Fruit fly (Drosophila melanogaster): Measurements from ENCODE around the gene NijA.

NijA gene

dm6 chr3L:10678545-10679067 is 18.1 kb downstream of the NijA start (continued):
- TF ChIP-seq Ets65A (GFP tag) (peak; percentile 98), crol (GFP tag; IDR thresholded peaks at IDR 0.05) (peak; percentile 97), yki (optimal IDR thresholded peaks at IDR 0.05) (peak; percentile 42), her (GFP tag; optimal IDR thresholded peaks at IDR 0.05) (peak; percentile 84), Spps (tag; optimal IDR thresholded peaks at IDR 0.05) (peak; percentile 84), CG2129 (GFP tag; IDR thresholded peaks at IDR 0.05; ENCODE audit: partially characterized antibody) (no peak), CG7745 (tag; optimal IDR thresholded peaks at IDR 0.05) (peak; percentile 22), CG13894 (tag; optimal IDR thresholded peaks at IDR 0.05) (peak; percentile 93), CG2199 (GFP tag; IDR thresholded peaks at IDR 0.05) (peak; percentile 89; the same call in 1 of the 3 replicates), ranshi (GFP tag; IDR thresholded peaks at IDR 0.05) (peak; percentile 92), fd102C (GFP tag; optimal IDR thresholded peaks at IDR 0.05) (peak; percentile 76), CG7556 (GFP tag; optimal IDR thresholded peaks at IDR 0.05) (peak; percentile 99), gfzf (GFP tag; optimal IDR thresholded peaks at IDR 0.05) (no peak), grau (tag; optimal IDR thresholded peaks at IDR 0.05) (peak; percentile 95), pita (GFP tag; optimal IDR thresholded peaks at IDR 0.05) (no peak), CG9797 (GFP tag; optimal IDR thresholded peaks at IDR 0.05) (peak; percentile 42), CkIIα-i1 (GFP tag; IDR thresholded peaks at IDR 0.05) (0 out of 2 replicates have a peak, but pooled peaks have one; percentile 43), CG15011 (GFP tag; optimal IDR thresholded peaks at IDR 0.05) (peak; percentile 94), nmo (GFP tag; optimal IDR thresholded peaks at IDR 0.05) (peak; percentile 99), CG7987 (GFP tag; optimal IDR thresholded peaks at IDR 0.05) (peak; percentile 85), NFAT (GFP tag; IDR thresholded peaks at IDR 0.05) (peak; percentile 81), CG11247 (GFP tag; IDR thresholded peaks at IDR 0.05) (peak; percentile 83), pho (GFP tag; optimal IDR thresholded peaks at IDR 0.05) (peak; percentile 92), PHDP (tag; optimal IDR thresholded peaks at IDR 0.05) (peak; percentile 94), pan (optimal IDR thresholded peaks at IDR 0.05) (no peak), pan (GFP tag; optimal IDR thresholded peaks at IDR 0.05 in 1 of 2, IDR thresholded peaks at IDR 0.05 in 1 of 2) (peak in 1 of 2 experiments; percentile 94), CG15601 (tag; optimal IDR thresholded peaks at IDR 0.05) (peak; percentile 92), MESR4 (GFP tag; optimal IDR thresholded peaks at IDR 0.05) (peak; percentile 40), gem (tag; optimal IDR thresholded peaks at IDR 0.05) (peak; percentile 99), nerfin-1 (tag; optimal IDR thresholded peaks at IDR 0.05) (peak; percentile 93), CG30020 (tag; optimal IDR thresholded peaks at IDR 0.05) (peak; percentile 83), fru (optimal IDR thresholded peaks at IDR 0.05) (no peak), Lim3 (GFP tag; IDR thresholded peaks at IDR 0.05) (0 out of 2 replicates have a peak, but pooled peaks have one; percentile 54), CG9817 (tag; optimal IDR thresholded peaks at IDR 0.05) (peak; percentile 95), CG16863 (GFP tag; optimal IDR thresholded peaks at IDR 0.05) (peak; percentile 87)

DNA sequence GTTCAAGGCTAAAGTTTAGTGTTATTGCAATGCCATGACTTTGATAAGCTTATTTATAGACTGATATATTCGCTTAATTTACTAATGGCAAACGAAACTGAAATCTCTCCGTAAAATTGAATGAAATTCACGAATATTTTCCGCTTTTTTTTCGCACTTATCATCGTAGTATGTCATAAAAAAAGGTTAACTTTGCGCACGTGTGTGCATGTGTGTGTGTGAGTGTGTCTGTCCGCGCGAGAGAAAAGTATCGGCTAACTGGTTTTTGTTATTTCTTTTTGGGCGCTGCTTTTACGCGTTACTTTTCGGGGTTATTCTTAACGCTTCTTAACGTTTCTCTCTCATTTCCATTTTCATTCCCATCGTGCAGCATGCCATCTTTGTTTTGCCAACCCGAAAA is 18.9 kb downstream of the NijA start:
- TF ChIP-seq br (optimal IDR thresholded peaks at IDR 0.05), result no peak
- no peak for TF ChIP-seq Aef1 (GFP tag; IDR thresholded peaks at IDR 0.05)
- peak; percentile 33 for TF ChIP-seq CG12769 (tag; optimal IDR thresholded peaks at IDR 0.05)
- TF ChIP-seq CG15479 (GFP tag; optimal IDR thresholded peaks at IDR 0.05), result no peak
- peak; percentile 47 for TF ChIP-seq sqz (GFP tag; optimal IDR thresholded peaks at IDR 0.05)
- TF ChIP-seq abd-A (tag; optimal IDR thresholded peaks at IDR 0.05), result peak; percentile 22
- TF ChIP-seq cwo (GFP tag; optimal IDR thresholded peaks at IDR 0.05), result peak; percentile 42
- TF ChIP-seq cg (GFP tag; optimal IDR thresholded peaks at IDR 0.05), result peak; percentile 54
- peak; percentile 81; the same call in 1 of the 4 replicates for TF ChIP-seq chinmo (GFP tag; IDR thresholded peaks at IDR 0.05; ENCODE audit: partially characterized antibody)
- TF ChIP-seq CG13894 (tag; optimal IDR thresholded peaks at IDR 0.05), result peak; percentile 4
- TF ChIP-seq psq (GFP tag; optimal IDR thresholded peaks at IDR 0.05), result peak; percentile 9
- peak in 1 of 2 experiments; percentile 4 for TF ChIP-seq Trl (optimal IDR thresholded peaks at IDR 0.05)
- no peak for TF ChIP-seq Trl (GFP tag; optimal IDR thresholded peaks at IDR 0.05)
- peak; percentile 5 for TF ChIP-seq exex (tag; optimal IDR thresholded peaks at IDR 0.05)
- TF ChIP-seq jumu (GFP tag; optimal IDR thresholded peaks at IDR 0.05), result no peak
- 0 out of 2 replicates have a peak, but pooled peaks have one; percentile 11 for TF ChIP-seq Scr (GFP tag; IDR thresholded peaks at IDR 0.05; ENCODE audit: partially characterized antibody)
- peak in 1 of 2 experiments; percentile 17 for TF ChIP-seq tll (GFP tag; optimal IDR thresholded peaks at IDR 0.05)
